Worm (Caenorhabditis elegans) whole organism, L4 larva: ENCODE data around the gene srj-9.

Source experiments
- ZK546.5 ChIP-seq, 2 experiments: sonication (generic microtip); optimal IDR thresholded peaks; 2 replicates each; lab custom pipeline; 2017; ENCODE audit warnings: missing biosample characterization in 2 of 2, missing genetic modification characterization in 2 of 2
- arid-1 ChIP-seq: fragments of 200-800 bp; sonication (Bioruptor generic); conservative IDR thresholded peaks from 2 replicates; pipeline ENCODE4 v1.3.6; 2022; ENCODE audit warnings: missing genetic modification reagents, missing genetic modification characterization, missing compliant biosample characterization
- ces-1 ChIP-seq: fragments of 150-350 bp; sonication (generic microtip); optimal IDR thresholded peaks from 4 replicates; lab custom pipeline; 2014; ENCODE audit warnings: missing biosample characterization, missing genetic modification reagents, missing genetic modification characterization
- dve-1 ChIP-seq: sonication (generic microtip); optimal IDR thresholded peaks from 2 replicates; lab custom pipeline; 2017; ENCODE audit warnings: antibody characterized with exemption, mild to moderate bottlenecking, missing genetic modification characterization, missing compliant biosample characterization; ENCODE audit not compliant: insufficient read depth
- egl-27 ChIP-seq: sonication (generic microtip); optimal IDR thresholded peaks from 3 replicates; lab custom pipeline; 2017; ENCODE audit warnings: missing biosample characterization, missing genetic modification reagents, missing genetic modification characterization
- hlh-30 ChIP-seq: sonication (generic microtip); optimal IDR thresholded peaks from 2 replicates; lab custom pipeline; 2017; ENCODE audit warnings: antibody characterized with exemption, mild to moderate bottlenecking, missing genetic modification characterization, missing compliant biosample characterization; ENCODE audit not compliant: insufficient read depth
- jun-1 ChIP-seq: fragments of 150-350 bp; optimal IDR thresholded peaks from 2 replicates; lab custom pipeline; 2014; ENCODE audit warnings: missing biosample characterization, missing genetic modification reagents, missing genetic modification characterization
- lin-39 ChIP-seq: fragments of 150-350 bp; optimal IDR thresholded peaks from 2 replicates; lab custom pipeline; 2014; ENCODE audit warnings: missing biosample characterization, missing genetic modification reagents, missing genetic modification characterization
- lir-3 ChIP-seq: sonication (generic microtip); optimal IDR thresholded peaks from 2 replicates; lab custom pipeline; 2016; ENCODE audit warnings: mild to moderate bottlenecking, missing genetic modification characterization, missing compliant biosample characterization
- mdl-1 ChIP-seq, 2 experiments: fragments of 150-350 bp in 1 of 2; sonication (generic microtip) in 1 of 2; optimal IDR thresholded peaks; 2 replicates each; lab custom pipeline; 2014 to 2017; ENCODE audit warnings: missing biosample characterization in 2 of 2, missing genetic modification characterization in 2 of 2
- nhr-11 ChIP-seq: fragments of 150-350 bp; optimal IDR thresholded peaks from 2 replicates; lab custom pipeline; 2014; ENCODE audit warnings: missing biosample characterization, missing genetic modification characterization
- saeg-2 ChIP-seq: fragments of 200-800 bp; sonication (Bioruptor generic); IDR thresholded peaks from 2 replicates; pipeline ENCODE4 v1.3.6; 2022; ENCODE audit warnings: missing genetic modification reagents, missing genetic modification characterization, missing compliant biosample characterization
- unc-130 ChIP-seq: sonication (generic microtip); optimal IDR thresholded peaks from 2 replicates; lab custom pipeline; 2016; ENCODE audit warnings: missing genetic modification reagents, missing genetic modification characterization, missing compliant biosample characterization
- unc-62 ChIP-seq, 3 experiments: fragments of 150-350 bp in 1 of 3; sonication (generic microtip); optimal IDR thresholded peaks in 2 of 3; peaks in 1 of 3; 1 replicate in 1 of 3; 2 replicates in 2 of 3; lab custom pipeline; 2014 to 2017; ENCODE audit warnings: missing biosample characterization in 3 of 3, missing genetic modification characterization in 3 of 3, missing genetic modification reagents in 3 of 3, missing genotype in 1 of 3

DNA sequence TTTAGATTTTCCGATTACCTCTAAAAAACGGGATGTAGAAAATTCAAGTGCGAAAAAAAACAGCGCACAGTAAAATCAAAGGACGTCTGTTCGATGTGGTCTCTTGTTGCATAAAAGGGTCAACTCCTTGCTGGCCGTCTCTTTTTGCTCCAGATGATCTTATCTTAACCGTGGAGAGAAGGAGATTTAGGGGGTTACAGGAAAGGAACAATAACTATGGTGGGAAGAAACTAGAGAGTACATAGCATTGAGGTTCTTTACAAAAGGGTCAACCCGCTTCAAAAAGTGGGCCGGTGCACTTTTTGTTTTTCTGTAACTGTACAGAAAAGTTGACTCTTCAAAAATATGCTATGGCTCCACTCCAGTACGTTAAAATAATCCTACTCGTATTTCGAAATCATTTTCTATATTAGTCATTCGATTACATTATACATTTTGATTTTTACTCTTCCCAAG lies at the start of gene srj-9, which contains the start of gene T20D4.19:
- TF ChIP-seq ces-1 (GFP tag; lab: Kevin White, UChicago) (no peak), nhr-11 (tag; lab: Kevin White, UChicago) (no peak), hlh-30 (tag; lab: Kevin White, UChicago) (no peak), jun-1 (tag; lab: Kevin White, UChicago) (no peak), unc-130 (no peak), dve-1 (tag; lab: Kevin White, UChicago) (no peak), saeg-2 (GFP tag; lab: Robert Waterston, UW) (no peak), egl-27 (tag; lab: Kevin White, UChicago) (no peak), mdl-1 (tag; optimal IDR thresholded peaks at IDR 0.05; lab: Kevin White, UChicago) (no peak), lin-39 (tag; lab: Kevin White, UChicago) (no peak), arid-1 (GFP tag; lab: Robert Waterston, UW) (no peak), unc-62 (GFP tag; optimal IDR thresholded peaks at IDR 0.05 in 1 of 2; lab: Kevin White, UChicago) (peak in 1 of 2 experiments; percentile 51), unc-62 (tag; optimal IDR thresholded peaks at IDR 0.05; lab: Kevin White, UChicago) (no peak), ZK546.5 (tag; optimal IDR thresholded peaks at IDR 0.05; lab: Kevin White, UChicago) (no peak), lir-3 (tag; lab: Kevin White, UChicago) (no peak)
